Fruit fly (Drosophila melanogaster) whole organism, embryonic: ENCODE results near the gene TwdlE.

Experiments
- Asciz ChIP-seq: fragments of 200-800 bp; sonication (Bioruptor generic); optimal IDR thresholded peaks from 2 replicates; lab custom pipeline; 2017; ENCODE audit warnings: missing biosample characterization, mild to moderate bottlenecking, missing genetic modification characterization, missing genetic modification reagents
- CG10267 ChIP-seq: fragments of 200-800 bp; sonication (Bioruptor generic); optimal IDR thresholded peaks from 2 replicates; lab custom pipeline; 2018; ENCODE audit warnings: missing biosample characterization, mild to moderate bottlenecking, missing genetic modification characterization, moderate library complexity
- CG10543 ChIP-seq: fragments of 200-800 bp; sonication (Bioruptor generic); optimal IDR thresholded peaks from 3 replicates; lab custom pipeline; 2017; ENCODE audit warnings: missing biosample characterization, mild to moderate bottlenecking, missing genetic modification characterization, moderate library complexity
- CG10959 ChIP-seq: fragments of 200-800 bp; sonication (Bioruptor generic); IDR thresholded peaks from 2 replicates; pipeline ENCODE4 v1.3.6; 2022; ENCODE audit warnings: missing biosample characterization, missing genetic modification characterization
- CG11398 ChIP-seq: fragments of 200-800 bp; sonication (Bioruptor generic); optimal IDR thresholded peaks from 2 replicates; lab custom pipeline; 2016; ENCODE audit warnings: missing biosample characterization, missing genetic modification characterization
- CG1233 ChIP-seq: fragments of 200-800 bp; sonication (Bioruptor generic); optimal IDR thresholded peaks from 4 replicates; lab custom pipeline; 2018; ENCODE audit warnings: missing biosample characterization, mild to moderate bottlenecking, missing genetic modification characterization
- CG12744 ChIP-seq: fragments of 200-800 bp; sonication (Bioruptor generic); optimal IDR thresholded peaks from 2 replicates; lab custom pipeline; 2016; ENCODE audit warnings: missing biosample characterization, missing genetic modification characterization
- CG13287 ChIP-seq: fragments of 200-800 bp; sonication (Bioruptor generic); IDR thresholded peaks from 2 replicates; pipeline ENCODE4 v1.3.6; 2022; ENCODE audit warnings: missing biosample characterization, missing genetic modification characterization; ENCODE audit not compliant: partially characterized antibody
- CG14441 ChIP-seq: fragments of 200-800 bp; sonication (Bioruptor generic); IDR thresholded peaks from 2 replicates; pipeline ENCODE4 v1.3.6; 2022; ENCODE audit warnings: missing biosample characterization, missing genetic modification characterization
- CG1529 ChIP-seq: fragments of 200-800 bp; sonication (Bioruptor generic); optimal IDR thresholded peaks from 3 replicates; lab custom pipeline; 2018; ENCODE audit warnings: missing biosample characterization, missing genetic modification characterization
- CG16779 ChIP-seq: fragments of 200-800 bp; sonication (Bioruptor generic); IDR thresholded peaks from 2 replicates; pipeline ENCODE4 v1.3.6; 2022; ENCODE audit warnings: missing biosample characterization, missing genetic modification characterization
- CG16813 ChIP-seq: fragments of 200-800 bp; sonication (Bioruptor generic); IDR thresholded peaks from 3 replicates; pipeline ENCODE4 v1.3.6; 2022; ENCODE audit warnings: missing biosample characterization, missing genetic modification characterization; ENCODE audit not compliant: partially characterized antibody
- CG17385 ChIP-seq: fragments of 200-800 bp; sonication (Bioruptor generic); optimal IDR thresholded peaks from 3 replicates; lab custom pipeline; 2018; ENCODE audit warnings: missing biosample characterization, mild to moderate bottlenecking, missing genetic modification characterization
- CG2199 ChIP-seq: fragments of 200-800 bp; sonication (Bioruptor generic); IDR thresholded peaks from 3 replicates; pipeline ENCODE4 v1.3.6; 2022; ENCODE audit warnings: missing biosample characterization, missing genetic modification characterization
- CG30431 ChIP-seq: fragments of 200-800 bp; sonication (Bioruptor generic); optimal IDR thresholded peaks from 2 replicates; lab custom pipeline; 2017; ENCODE audit warnings: missing biosample characterization, missing genetic modification characterization
- CG31441 ChIP-seq: fragments of 200-800 bp; sonication (Bioruptor generic); IDR thresholded peaks from 2 replicates; pipeline ENCODE4 v1.3.6; 2022; ENCODE audit warnings: missing biosample characterization, missing genetic modification characterization
- CG3847 ChIP-seq: fragments of 200-800 bp; sonication (Bioruptor generic); IDR thresholded peaks from 2 replicates; pipeline ENCODE4 v1.3.6; 2022; ENCODE audit warnings: missing biosample characterization, missing genetic modification characterization
- CG4404 ChIP-seq: fragments of 200-800 bp; sonication (Bioruptor generic); IDR thresholded peaks from 2 replicates; pipeline ENCODE4 v1.3.6; 2022; ENCODE audit warnings: missing biosample characterization, missing genetic modification characterization
- CG4820 ChIP-seq: fragments of 200-800 bp; sonication (Bioruptor generic); optimal IDR thresholded peaks from 3 replicates; lab custom pipeline; 2016; ENCODE audit warnings: missing biosample characterization, missing genetic modification characterization
- CG4854 ChIP-seq: fragments of 200-800 bp; sonication (Bioruptor generic); optimal IDR thresholded peaks from 2 replicates; lab custom pipeline; 2016; ENCODE audit warnings: missing biosample characterization, missing genetic modification characterization, inconsistent platforms
- CG5953 ChIP-seq: fragments of 200-800 bp; sonication (Bioruptor generic); IDR thresholded peaks from 2 replicates; pipeline ENCODE4 v1.3.6; 2022; ENCODE audit warnings: missing biosample characterization, missing genetic modification characterization
- CG6175 ChIP-seq: fragments of 200-800 bp; sonication (Bioruptor generic); IDR thresholded peaks from 3 replicates; pipeline ENCODE4 v1.3.6; 2022; ENCODE audit warnings: missing biosample characterization, missing genetic modification characterization
- CG7556 ChIP-seq: fragments of 200-800 bp; sonication (Bioruptor generic); optimal IDR thresholded peaks from 2 replicates; lab custom pipeline; 2017; ENCODE audit warnings: missing biosample characterization, mild to moderate bottlenecking, missing genetic modification characterization
- CG8359 ChIP-seq: fragments of 200-800 bp; sonication (Bioruptor generic); optimal IDR thresholded peaks from 2 replicates; lab custom pipeline; 2017; ENCODE audit warnings: missing biosample characterization, mild to moderate bottlenecking, missing genetic modification characterization, borderline replicate concordance
- CG9876 ChIP-seq: fragments of 200-800 bp; sonication (Bioruptor generic); optimal IDR thresholded peaks from 2 replicates; lab custom pipeline; 2016; ENCODE audit warnings: missing biosample characterization, missing genetic modification characterization
- HHEX ChIP-seq: fragments of 200-800 bp; sonication (Bioruptor generic); optimal IDR thresholded peaks from 3 replicates; lab custom pipeline; 2017; ENCODE audit warnings: missing biosample characterization, mild to moderate bottlenecking, missing genetic modification characterization, missing genetic modification reagents
- HLHmδ ChIP-seq: fragments of 200-800 bp; sonication (Bioruptor generic); optimal IDR thresholded peaks from 2 replicates; lab custom pipeline; 2018; ENCODE audit warnings: missing biosample characterization, mild to moderate bottlenecking, missing genetic modification characterization, moderate library complexity
- Hr39 ChIP-seq: fragments of >200 bp; optimal IDR thresholded peaks from 2 replicates; lab custom pipeline; 2017
- Lhr ChIP-seq: fragments of 200-800 bp; sonication (Bioruptor generic); optimal IDR thresholded peaks from 3 replicates; lab custom pipeline; 2017; ENCODE audit warnings: mild to moderate bottlenecking, missing biosample characterization, missing genetic modification reagents, missing genetic modification characterization
- Meics ChIP-seq: fragments of 200-800 bp; sonication (Bioruptor generic); optimal IDR thresholded peaks from 2 replicates; lab custom pipeline; 2017; ENCODE audit warnings: missing biosample characterization, mild to moderate bottlenecking, missing genetic modification characterization
- Nf-YC ChIP-seq: fragments of 200-800 bp; optimal IDR thresholded peaks from 3 replicates; lab custom pipeline; 2019; ENCODE audit warnings: missing biosample characterization, mild to moderate bottlenecking, missing genetic modification characterization, moderate library complexity
- Scr ChIP-seq: fragments of 200-800 bp; sonication (Bioruptor generic); IDR thresholded peaks from 2 replicates; pipeline ENCODE4 v1.3.6; 2022; ENCODE audit warnings: missing biosample characterization, missing genetic modification characterization; ENCODE audit not compliant: partially characterized antibody
- Spps ChIP-seq: fragments of 200-800 bp; sonication (Bioruptor generic); optimal IDR thresholded peaks from 2 replicates; lab custom pipeline; 2018; ENCODE audit warnings: missing biosample characterization, mild to moderate bottlenecking, missing genetic modification characterization
- Sry-δ ChIP-seq: fragments of 200-800 bp; sonication (Bioruptor generic); optimal IDR thresholded peaks from 2 replicates; lab custom pipeline; 2016; ENCODE audit warnings: missing biosample characterization, missing genetic modification characterization
- ase ChIP-seq: fragments of 200-800 bp; sonication (Bioruptor generic); IDR thresholded peaks from 3 replicates; pipeline ENCODE4 v1.3.6; 2022; ENCODE audit warnings: missing biosample characterization, missing genetic modification characterization
- br ChIP-seq: fragments of >200 bp; optimal IDR thresholded peaks from 2 replicates; lab custom pipeline; 2017
- cato ChIP-seq: fragments of 200-800 bp; sonication (Bioruptor generic); optimal IDR thresholded peaks from 2 replicates; lab custom pipeline; 2016; ENCODE audit warnings: missing biosample characterization, missing genetic modification characterization, borderline replicate concordance
- crc ChIP-seq: fragments of 200-800 bp; sonication (Bioruptor generic); optimal IDR thresholded peaks from 2 replicates; lab custom pipeline; 2016; ENCODE audit warnings: missing biosample characterization, missing genetic modification characterization
- croc ChIP-seq: fragments of 200-800 bp; sonication (Bioruptor generic); conservative IDR thresholded peaks from 3 replicates; pipeline ENCODE4 v1.3.6; 2022; ENCODE audit warnings: missing biosample characterization, missing genetic modification characterization
- emc ChIP-seq: fragments of 200-800 bp; sonication (Bioruptor generic); optimal IDR thresholded peaks from 2 replicates; lab custom pipeline; 2016; ENCODE audit warnings: missing biosample characterization, missing genetic modification characterization
- en ChIP-seq: fragments of 200-800 bp; sonication (Bioruptor generic); optimal IDR thresholded peaks from 2 replicates; lab custom pipeline; 2016; ENCODE audit warnings: missing biosample characterization, missing genetic modification characterization
- fd96Cb ChIP-seq: fragments of 200-800 bp; sonication (Bioruptor generic); optimal IDR thresholded peaks from 2 replicates; lab custom pipeline; 2018; ENCODE audit warnings: missing biosample characterization, mild to moderate bottlenecking, missing genetic modification characterization, moderate library complexity
- fru ChIP-seq: fragments of >200 bp; optimal IDR thresholded peaks from 2 replicates; lab custom pipeline; 2017
- mld ChIP-seq: fragments of 200-800 bp; sonication (Bioruptor generic); IDR thresholded peaks from 3 replicates; pipeline ENCODE4 v1.3.6; 2022; ENCODE audit warnings: missing biosample characterization, missing genetic modification characterization; ENCODE audit not compliant: partially characterized antibody
- nau ChIP-seq: fragments of 200-800 bp; sonication (Bioruptor generic); optimal IDR thresholded peaks from 3 replicates; lab custom pipeline; 2017; ENCODE audit warnings: missing biosample characterization, mild to moderate bottlenecking, missing genetic modification characterization, missing genetic modification reagents
- otp ChIP-seq: fragments of 200-800 bp; sonication (Bioruptor generic); IDR thresholded peaks from 3 replicates; pipeline ENCODE4, ENCODE4 v1.3.6; 2022; ENCODE audit warnings: missing biosample characterization, missing genetic modification characterization
- peb ChIP-seq: fragments of 200-800 bp; sonication (Bioruptor generic); IDR thresholded peaks from 2 replicates; pipeline ENCODE4 v1.3.6; 2022; ENCODE audit warnings: missing biosample characterization, missing genetic modification characterization
- pum ChIP-seq: fragments of 200-800 bp; sonication (Bioruptor generic); optimal IDR thresholded peaks from 2 replicates; lab custom pipeline; 2016; ENCODE audit warnings: missing biosample characterization, missing genetic modification characterization
- ro ChIP-seq: fragments of 200-800 bp; sonication (Bioruptor generic); IDR thresholded peaks from 2 replicates; pipeline ENCODE4 v1.3.6; 2022; ENCODE audit warnings: missing biosample characterization, missing genetic modification characterization
- scrt ChIP-seq: fragments of 200-800 bp; sonication (Bioruptor generic); optimal IDR thresholded peaks from 2 replicates; lab custom pipeline; 2018; ENCODE audit warnings: missing biosample characterization, mild to moderate bottlenecking, missing genetic modification characterization, moderate library complexity
- so ChIP-seq: fragments of 200-800 bp; sonication (Bioruptor generic); IDR thresholded peaks from 3 replicates; pipeline ENCODE4 v1.3.6; 2022; ENCODE audit warnings: missing biosample characterization, missing genetic modification characterization
- tgo ChIP-seq: fragments of 200-800 bp; sonication (Bioruptor generic); IDR thresholded peaks from 3 replicates; pipeline ENCODE4 v1.3.6; 2022; ENCODE audit warnings: missing biosample characterization, missing genetic modification characterization
- tna ChIP-seq: fragments of 200-800 bp; sonication (Bioruptor generic); IDR thresholded peaks from 2 replicates; pipeline ENCODE4 v1.3.6; 2022; ENCODE audit warnings: missing biosample characterization, missing genetic modification characterization; ENCODE audit not compliant: partially characterized antibody

Gene TwdlE

dm6 chr2L:7810519-7810918 lies 50.1 kb downstream of the TwdlE start, which contains the start of gene Cdc14 (continued):
- no peak for TF ChIP-seq CG9876 (GFP tag; lab: Kevin White, UChicago)
- peak; percentile 10 for TF ChIP-seq Sry-δ (GFP tag; lab: Kevin White, UChicago)
- no peak for TF ChIP-seq crc
- no peak for TF ChIP-seq fd96Cb (tag; lab: Kevin White, UChicago)
- no peak for TF ChIP-seq peb (GFP tag; lab: Robert Waterston, UW)
- TF ChIP-seq CG12744 (GFP tag; lab: Kevin White, UChicago) = no peak
- no peak for TF ChIP-seq pum (GFP tag; lab: Kevin White, UChicago)
- no peak for TF ChIP-seq CG1529 (GFP tag; lab: Kevin White, UChicago)
- TF ChIP-seq Meics (GFP tag; lab: Kevin White, UChicago) = peak; percentile 32
- TF ChIP-seq cato (GFP tag; lab: Kevin White, UChicago) = no peak
- TF ChIP-seq br (lab: Kevin White, UChicago) = no peak
- no peak for TF ChIP-seq CG14441 (GFP tag; lab: Robert Waterston, UW)
- no peak; the same call in 1 of the 2 replicates for TF ChIP-seq CG5953 (GFP tag; lab: Robert Waterston, UW)
- TF ChIP-seq CG4854 (GFP tag; lab: Kevin White, UChicago) = no peak
- TF ChIP-seq ro (GFP tag; lab: Robert Waterston, UW) = no peak
- TF ChIP-seq so (GFP tag; lab: Robert Waterston, UW) = peak; percentile 59; the same call in 2 of the 3 replicates
- no peak for TF ChIP-seq Nf-YC (tag; lab: Kevin White, UChicago)
- no peak for TF ChIP-seq CG8359 (GFP tag; lab: Kevin White, UChicago)
- no peak for TF ChIP-seq CG6175 (GFP tag; lab: Robert Waterston, UW)
- TF ChIP-seq fru (lab: Kevin White, UChicago) = no peak
- TF ChIP-seq nau (GFP tag; lab: Kevin White, UChicago) = no peak
- no peak for TF ChIP-seq Spps (tag; lab: Kevin White, UChicago)
- peak; percentile 29; the same call in 1 of the 2 replicates for TF ChIP-seq CG31441 (GFP tag; lab: Robert Waterston, UW)
- no peak for TF ChIP-seq otp (GFP tag; lab: Robert Waterston, UW)
- TF ChIP-seq CG11398 (GFP tag; lab: Kevin White, UChicago) = no peak
- TF ChIP-seq Lhr (GFP tag; lab: Kevin White, UChicago) = no peak
- TF ChIP-seq CG1233 (GFP tag; lab: Kevin White, UChicago) = no peak
- TF ChIP-seq CG4820 (GFP tag; lab: Kevin White, UChicago) = no peak
- TF ChIP-seq CG10543 (GFP tag; lab: Kevin White, UChicago) = no peak
- TF ChIP-seq CG30431 (GFP tag; lab: Kevin White, UChicago) = no peak
- TF ChIP-seq CG3847 (GFP tag; lab: Robert Waterston, UW) = no peak
- no peak for TF ChIP-seq CG7556 (GFP tag; lab: Kevin White, UChicago)
- no peak for TF ChIP-seq emc (GFP tag; lab: Kevin White, UChicago)
- no peak for TF ChIP-seq CG2199
- no peak for TF ChIP-seq tgo (GFP tag; lab: Robert Waterston, UW)
- no peak for TF ChIP-seq Asciz (GFP tag; lab: Kevin White, UChicago)
- TF ChIP-seq Hr39 (lab: Kevin White, UChicago) = no peak
- TF ChIP-seq Scr (GFP tag; lab: Robert Waterston, UW) = peak; percentile 45
- no peak for TF ChIP-seq en (GFP tag; lab: Kevin White, UChicago)
- no peak for TF ChIP-seq CG16779 (GFP tag; lab: Robert Waterston, UW)
- TF ChIP-seq CG10959 (GFP tag; lab: Robert Waterston, UW) = no peak
- no peak for TF ChIP-seq mld (GFP tag; lab: Robert Waterston, UW)
- TF ChIP-seq CG4404 = no peak
- TF ChIP-seq ase = no peak
- TF ChIP-seq tna (GFP tag; lab: Robert Waterston, UW) = peak; percentile 58
- TF ChIP-seq scrt = peak; percentile 30
- peak; percentile 25 for TF ChIP-seq CG17385
- peak; percentile 53; the same call in 2 of the 3 replicates for TF ChIP-seq CG16813 (GFP tag; lab: Robert Waterston, UW)
- TF ChIP-seq croc (GFP tag; lab: Robert Waterston, UW) = no peak
- no peak for TF ChIP-seq CG10267 (tag; lab: Kevin White, UChicago)
- peak; percentile 14 for TF ChIP-seq HLHmδ (GFP tag; lab: Kevin White, UChicago)
- no peak for TF ChIP-seq HHEX (GFP tag; lab: Kevin White, UChicago)
- peak; percentile 67 for TF ChIP-seq CG13287 (GFP tag; lab: Robert Waterston, UW)
